Worm (Caenorhabditis elegans) whole organism, L2 larva: ENCODE data around the gene gcy-7.

Experiments
- alr-1 ChIP-seq: fragments of 150-350 bp; optimal IDR thresholded peaks from 2 replicates; lab custom pipeline; 2014; ENCODE audit warnings: missing biosample characterization, missing genetic modification characterization
- ama-1 ChIP-seq: fragments of 150-350 bp; optimal IDR thresholded peaks from 2 replicates; lab custom pipeline; 2018; ENCODE audit warnings: inconsistent platforms
- blmp-1 ChIP-seq: sonication (generic microtip); optimal IDR thresholded peaks from 2 replicates; lab custom pipeline; 2017; ENCODE audit warnings: missing genetic modification characterization, mild to moderate bottlenecking, missing compliant biosample characterization, antibody characterized with exemption, moderate library complexity; ENCODE audit not compliant: insufficient read depth
- ceh-82 ChIP-seq: fragments of 150-350 bp; optimal IDR thresholded peaks from 2 replicates; lab custom pipeline; 2014; ENCODE audit warnings: missing biosample characterization, missing genetic modification characterization
- nhr-11 ChIP-seq: fragments of 150-350 bp; optimal IDR thresholded peaks from 2 replicates; lab custom pipeline; 2014; ENCODE audit warnings: missing biosample characterization, missing genetic modification characterization
- peb-1 ChIP-seq: fragments of 150-350 bp; optimal IDR thresholded peaks from 2 replicates; lab custom pipeline; 2014; ENCODE audit warnings: missing biosample characterization, missing genetic modification characterization
- skn-1 ChIP-seq: sonication (generic microtip); optimal IDR thresholded peaks from 2 replicates; lab custom pipeline; 2017; ENCODE audit warnings: missing biosample characterization, missing genetic modification characterization
- snpc-4 ChIP-seq: fragments of 150-350 bp; optimal IDR thresholded peaks from 2 replicates; lab custom pipeline; 2014; ENCODE audit warnings: missing biosample characterization, missing genetic modification characterization

DNA sequence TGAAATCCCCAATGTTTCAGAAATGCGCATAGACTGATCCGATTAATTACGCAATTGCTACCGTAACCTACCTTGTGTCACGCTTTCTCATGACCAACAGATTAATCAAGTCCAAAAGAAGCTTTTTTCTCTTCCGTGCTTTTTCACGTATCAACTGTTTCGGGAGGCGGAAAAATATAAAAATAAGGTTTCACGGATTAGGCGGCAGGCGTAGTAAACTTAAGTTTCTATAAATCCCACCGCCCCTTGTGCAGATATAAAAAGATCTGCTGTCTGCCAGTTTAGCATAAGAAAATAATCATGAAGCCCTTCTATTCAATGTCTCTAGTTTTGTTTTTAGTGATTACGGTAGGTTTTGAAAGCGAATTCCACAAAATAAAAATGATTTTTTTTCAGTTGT lies at the start of gene gcy-7:
- TF ChIP-seq snpc-4 (no peak), skn-1 (tag; lab: Kevin White, UChicago) (no peak), peb-1 (tag; lab: Kevin White, UChicago) (no peak), ceh-82 (tag; lab: Kevin White, UChicago) (no peak), nhr-11 (tag; lab: Kevin White, UChicago) (no peak), ama-1 (no peak), alr-1 (tag; lab: Kevin White, UChicago) (no peak), blmp-1 (tag; lab: Kevin White, UChicago) (no peak)
